Fruit fly (Drosophila melanogaster) ovary, adult (tissue): ENCODE measurements around the gene Atg17.

Experiments
- CG17801 ChIP-seq: fragments of 200-800 bp; optimal IDR thresholded peaks from 2 replicates; lab custom pipeline; 2019; ENCODE audit warnings: missing biosample characterization, mild to moderate bottlenecking, missing genetic modification characterization, moderate library complexity; ENCODE audit not compliant: partially characterized antibody

The Atg17 gene

dm6 chr3R:5704982-5705381 lies 35.5 kb downstream of the Atg17 start:
- no peak for TF ChIP-seq CG17801 (GFP tag; lab: Kevin White, UChicago)

dm6 chr3R:5705469-5706067 lies 36.1 kb downstream of the Atg17 start:
- TF ChIP-seq CG17801 (GFP tag; lab: Kevin White, UChicago) = peak; percentile 54

- TF ChIP-seq CG17801 (GFP tag; lab: Kevin White, UChicago) = no peak
Measured at dm6 chr3R:5716755-5717309, 47.3 kb downstream of the Atg17 start, which contains the start of gene cas. Gene cas, minus strand, starts transcription at chr3R:5716805.

dm6 chr3R:5723122-5723521 lies 53.6 kb downstream of the Atg17 start:
- TF ChIP-seq CG17801 (GFP tag; lab: Kevin White, UChicago) = no peak

dm6 chr3R:5727724-5728365 lies 58.3 kb downstream of the Atg17 start:
- no peak for TF ChIP-seq CG17801 (GFP tag; lab: Kevin White, UChicago)
